Fruit fly (Drosophila melanogaster) whole organism, embryonic: ENCODE data around the gene CG44261.

Source experiments
- ATbp ChIP-seq: fragments of 200-800 bp; sonication (Bioruptor generic); optimal IDR thresholded peaks from 2 replicates; lab custom pipeline; 2017; ENCODE audit warnings: missing biosample characterization, mild to moderate bottlenecking, missing genetic modification characterization, missing genetic modification reagents
- Adf1 ChIP-seq: fragments of 200-800 bp; sonication (Bioruptor generic); IDR thresholded peaks from 2 replicates; pipeline ENCODE4 v1.3.6; 2022; ENCODE audit warnings: missing biosample characterization, missing genetic modification characterization
- Awh ChIP-seq: fragments of 200-800 bp; sonication (Bioruptor generic); IDR thresholded peaks from 2 replicates; pipeline ENCODE4, ENCODE4 v1.3.6; 2022; ENCODE audit warnings: missing biosample characterization, missing genetic modification characterization
- CG11504 ChIP-seq: fragments of 200-800 bp; sonication (Bioruptor generic); optimal IDR thresholded peaks from 3 replicates; lab custom pipeline; 2019; ENCODE audit warnings: missing biosample characterization, mild to moderate bottlenecking, missing genetic modification characterization, moderate library complexity
- CG11560 ChIP-seq: fragments of 200-800 bp; sonication (Bioruptor generic); IDR thresholded peaks from 3 replicates; pipeline ENCODE4 v1.3.6; 2022; ENCODE audit warnings: missing biosample characterization, missing genetic modification characterization
- CG12155 ChIP-seq: fragments of 200-800 bp; sonication (Bioruptor generic); optimal IDR thresholded peaks from 3 replicates; lab custom pipeline; 2016; ENCODE audit warnings: missing biosample characterization, missing genetic modification characterization
- CG12299 ChIP-seq: fragments of 200-800 bp; sonication (Bioruptor generic); optimal IDR thresholded peaks from 2 replicates; lab custom pipeline; 2018; ENCODE audit warnings: missing biosample characterization, mild to moderate bottlenecking, missing genetic modification characterization
- CG1233 ChIP-seq: fragments of 200-800 bp; sonication (Bioruptor generic); optimal IDR thresholded peaks from 4 replicates; lab custom pipeline; 2018; ENCODE audit warnings: missing biosample characterization, mild to moderate bottlenecking, missing genetic modification characterization
- CG14860 ChIP-seq: fragments of 200-800 bp; sonication (Bioruptor generic); IDR thresholded peaks from 3 replicates; pipeline ENCODE4 v1.3.6; 2022; ENCODE audit warnings: missing biosample characterization, missing genetic modification characterization; ENCODE audit not compliant: partially characterized antibody
- CG2889 ChIP-seq: fragments of 200-800 bp; sonication (Bioruptor generic); IDR thresholded peaks from 3 replicates; pipeline ENCODE4 v1.3.6; 2022; ENCODE audit warnings: missing biosample characterization, missing genetic modification characterization
- CG31388 ChIP-seq: fragments of 200-800 bp; sonication (Bioruptor generic); optimal IDR thresholded peaks from 2 replicates; lab custom pipeline; 2016; ENCODE audit warnings: missing biosample characterization, missing genetic modification characterization
- CG34376 ChIP-seq: fragments of 200-800 bp; sonication (Bioruptor generic); optimal IDR thresholded peaks from 2 replicates; lab custom pipeline; 2018; ENCODE audit warnings: missing biosample characterization, mild to moderate bottlenecking, missing genetic modification characterization
- CG3838 ChIP-seq: fragments of 200-800 bp; sonication (Bioruptor generic); optimal IDR thresholded peaks from 3 replicates; lab custom pipeline; 2016; ENCODE audit warnings: missing biosample characterization, missing genetic modification characterization
- CG5953 ChIP-seq: fragments of 200-800 bp; sonication (Bioruptor generic); IDR thresholded peaks from 2 replicates; pipeline ENCODE4 v1.3.6; 2022; ENCODE audit warnings: missing biosample characterization, missing genetic modification characterization
- CG6654 ChIP-seq: fragments of 200-800 bp; sonication (Bioruptor generic); optimal IDR thresholded peaks from 2 replicates; lab custom pipeline; 2017; ENCODE audit warnings: missing biosample characterization, mild to moderate bottlenecking, missing genetic modification characterization
- CG6683 ChIP-seq: fragments of 200-800 bp; sonication (Bioruptor generic); optimal IDR thresholded peaks from 2 replicates; lab custom pipeline; 2017; ENCODE audit warnings: missing biosample characterization, mild to moderate bottlenecking, missing genetic modification characterization, missing genetic modification reagents
- CG7928 ChIP-seq: fragments of 200-800 bp; sonication (Bioruptor generic); optimal IDR thresholded peaks from 2 replicates; lab custom pipeline; 2017; ENCODE audit warnings: missing biosample characterization, mild to moderate bottlenecking, missing genetic modification characterization
- Chrac-16 ChIP-seq: fragments of 200-800 bp; sonication (Bioruptor generic); optimal IDR thresholded peaks from 3 replicates; lab custom pipeline; 2016; ENCODE audit warnings: missing biosample characterization, missing genetic modification characterization
- Dip2 ChIP-seq: fragments of 200-800 bp; sonication (Bioruptor generic); IDR thresholded peaks from 2 replicates; pipeline ENCODE4 v1.3.6; 2022; ENCODE audit warnings: missing biosample characterization, missing genetic modification characterization
- Doc2 ChIP-seq: fragments of 200-800 bp; sonication (Bioruptor generic); IDR thresholded peaks from 2 replicates; pipeline ENCODE4 v1.3.6; 2022; ENCODE audit warnings: missing biosample characterization, missing genetic modification characterization
- Doc3 ChIP-seq: fragments of 200-800 bp; sonication (Bioruptor generic); IDR thresholded peaks from 3 replicates; pipeline ENCODE4 v1.3.6; 2022; ENCODE audit warnings: missing biosample characterization, missing genetic modification characterization; ENCODE audit not compliant: partially characterized antibody
- Eip74EF ChIP-seq, 2 experiments: fragments of 200-800 bp in 1 of 2; fragments of >200 bp in 1 of 2; sonication (Bioruptor generic) in 1 of 2; optimal IDR thresholded peaks; 2 replicates each; lab custom pipeline; 2017 to 2019; ENCODE audit warnings: missing biosample characterization in 2 of 2, missing genetic modification characterization in 2 of 2, mild to moderate bottlenecking in 1 of 2, moderate library complexity in 1 of 2
- Hey ChIP-seq: fragments of 200-800 bp; sonication (Bioruptor generic); optimal IDR thresholded peaks from 3 replicates; lab custom pipeline; 2018; ENCODE audit warnings: missing biosample characterization, mild to moderate bottlenecking, missing genetic modification characterization
- Hmr ChIP-seq: fragments of 200-800 bp; sonication (Bioruptor generic); optimal IDR thresholded peaks from 3 replicates; lab custom pipeline; 2017; ENCODE audit warnings: mild to moderate bottlenecking, missing biosample characterization, missing genetic modification reagents, missing genetic modification characterization
- Hr3 ChIP-seq: fragments of 200-800 bp; sonication (Bioruptor generic); optimal IDR thresholded peaks from 3 replicates; lab custom pipeline; 2016; ENCODE audit warnings: missing biosample characterization, missing genetic modification characterization
- Hr39 ChIP-seq: fragments of >200 bp; optimal IDR thresholded peaks from 2 replicates; lab custom pipeline; 2017
- Hr51 ChIP-seq, 2 experiments: fragments of 200-800 bp; sonication (Bioruptor generic); optimal IDR thresholded peaks; 2 replicates in 1 of 2; 3 replicates in 1 of 2; lab custom pipeline; 2016 to 2018; ENCODE audit warnings: missing biosample characterization in 2 of 2, missing genetic modification characterization in 2 of 2, mild to moderate bottlenecking in 1 of 2, moderate library complexity in 1 of 2
- Optix ChIP-seq: fragments of 200-800 bp; sonication (Bioruptor generic); IDR thresholded peaks from 3 replicates; pipeline ENCODE4 v1.3.6; 2022; ENCODE audit warnings: missing biosample characterization, missing genetic modification characterization
- Sox100B ChIP-seq: fragments of 200-800 bp; sonication (Bioruptor generic); optimal IDR thresholded peaks from 3 replicates; lab custom pipeline; 2018; ENCODE audit warnings: missing biosample characterization, mild to moderate bottlenecking, missing genetic modification characterization
- Sry-β ChIP-seq: fragments of 200-800 bp; sonication (Bioruptor generic); optimal IDR thresholded peaks from 2 replicates; lab custom pipeline; 2018; ENCODE audit warnings: missing biosample characterization, mild to moderate bottlenecking, missing genetic modification characterization, moderate library complexity
- Ssrp ChIP-seq: fragments of 200-800 bp; sonication (Bioruptor generic); optimal IDR thresholded peaks from 2 replicates; lab custom pipeline; 2018; ENCODE audit warnings: missing biosample characterization, mild to moderate bottlenecking, missing genetic modification characterization, moderate library complexity
- Vsx1 ChIP-seq: fragments of 200-800 bp; sonication (Bioruptor generic); optimal IDR thresholded peaks from 2 replicates; lab custom pipeline; 2017; ENCODE audit warnings: missing biosample characterization, mild to moderate bottlenecking, missing genetic modification characterization, missing genetic modification reagents
- YL-1 ChIP-seq: fragments of 200-800 bp; sonication (Bioruptor generic); optimal IDR thresholded peaks from 3 replicates; lab custom pipeline; 2017; ENCODE audit warnings: missing biosample characterization, mild to moderate bottlenecking, missing genetic modification characterization
- ato ChIP-seq: fragments of 200-800 bp; sonication (Bioruptor generic); IDR thresholded peaks from 2 replicates; pipeline ENCODE4 v1.3.6; 2022; ENCODE audit warnings: missing biosample characterization, missing genetic modification characterization; ENCODE audit not compliant: partially characterized antibody
- bsh ChIP-seq, 2 experiments: fragments of 200-800 bp; sonication (Bioruptor generic); optimal IDR thresholded peaks; 2 replicates each; lab custom pipeline; 2017 to 2018; ENCODE audit warnings: mild to moderate bottlenecking in 2 of 2, missing biosample characterization in 2 of 2, missing genetic modification characterization in 2 of 2, moderate library complexity in 1 of 2
- chn ChIP-seq: fragments of 200-800 bp; sonication (Bioruptor generic); optimal IDR thresholded peaks from 2 replicates; lab custom pipeline; 2016; ENCODE audit warnings: missing biosample characterization, missing genetic modification characterization
- ci ChIP-seq: fragments of 200-800 bp; sonication (Bioruptor generic); IDR thresholded peaks from 3 replicates; pipeline ENCODE4 v1.3.6; 2022; ENCODE audit warnings: missing biosample characterization, missing genetic modification characterization
- dpn ChIP-seq, 2 experiments: fragments of 200-800 bp; sonication (Bioruptor generic); optimal IDR thresholded peaks; 3 replicates each; lab custom pipeline; 2016; ENCODE audit warnings: missing biosample characterization in 2 of 2, missing genetic modification characterization in 2 of 2
- fd96Cb ChIP-seq: fragments of 200-800 bp; sonication (Bioruptor generic); optimal IDR thresholded peaks from 2 replicates; lab custom pipeline; 2018; ENCODE audit warnings: missing biosample characterization, mild to moderate bottlenecking, missing genetic modification characterization, moderate library complexity
- hkb ChIP-seq, 2 experiments: fragments of 200-800 bp in 1 of 2; fragments of >200 bp in 1 of 2; sonication (Bioruptor generic) in 1 of 2; IDR thresholded peaks in 1 of 2; optimal IDR thresholded peaks in 1 of 2; 2 replicates each; pipeline versions ENCODE4 v1.3.6 to Lab custom; 2017 to 2022; ENCODE audit warnings: missing biosample characterization in 1 of 2, missing genetic modification characterization in 1 of 2
- insv ChIP-seq, 2 experiments: fragments of 200-800 bp; sonication (Bioruptor generic); optimal IDR thresholded peaks; 3 replicates each; lab custom pipeline; 2016 to 2018; ENCODE audit warnings: missing biosample characterization in 2 of 2, missing genetic modification characterization in 2 of 2
- mld ChIP-seq: fragments of 200-800 bp; sonication (Bioruptor generic); IDR thresholded peaks from 3 replicates; pipeline ENCODE4 v1.3.6; 2022; ENCODE audit warnings: missing biosample characterization, missing genetic modification characterization; ENCODE audit not compliant: partially characterized antibody
- nmo ChIP-seq: fragments of 200-800 bp; sonication (Bioruptor generic); optimal IDR thresholded peaks from 2 replicates; lab custom pipeline; 2018; ENCODE audit warnings: missing biosample characterization, mild to moderate bottlenecking, missing genetic modification characterization, moderate library complexity
- shn ChIP-seq: fragments of 200-800 bp; sonication (Bioruptor generic); optimal IDR thresholded peaks from 3 replicates; lab custom pipeline; 2016; ENCODE audit warnings: missing biosample characterization, missing genetic modification characterization
- sob ChIP-seq: fragments of 200-800 bp; sonication (Bioruptor generic); IDR thresholded peaks from 2 replicates; pipeline ENCODE4 v1.3.6; 2022; ENCODE audit warnings: missing biosample characterization, missing genetic modification characterization
- sr ChIP-seq: fragments of 200-800 bp; sonication (Bioruptor generic); IDR thresholded peaks from 3 replicates; pipeline ENCODE4 v1.3.6; 2022; ENCODE audit warnings: missing biosample characterization, missing genetic modification characterization
- unc-4 ChIP-seq: fragments of 200-800 bp; sonication (Bioruptor generic); IDR thresholded peaks from 2 replicates; pipeline ENCODE4 v1.3.6; 2022; ENCODE audit warnings: missing biosample characterization, missing genetic modification characterization; ENCODE audit not compliant: partially characterized antibody
- usp ChIP-seq: fragments of >200 bp; optimal IDR thresholded peaks from 2 replicates; lab custom pipeline; 2017; ENCODE audit warnings: missing biosample characterization, missing genetic modification characterization

Gene CG44261

dm6 chr3R:9394385-9395042, 13.5 kb downstream of the CG44261 start, which contains the start of gene FER (continued):
- TF ChIP-seq ATbp (GFP tag; lab: Kevin White, UChicago) = peak; percentile 38
- peak; percentile 66 for TF ChIP-seq sob (GFP tag; lab: Robert Waterston, UW)
- TF ChIP-seq dpn (GFP tag; optimal IDR thresholded peaks at IDR 0.05; lab: Kevin White, UChicago) = peak; percentile 19 to 31
- TF ChIP-seq shn (GFP tag; lab: Kevin White, UChicago) = peak; percentile 22
- peak; percentile 38 for TF ChIP-seq CG12299 (tag; lab: Kevin White, UChicago)
- no peak for TF ChIP-seq YL-1
- TF ChIP-seq Doc3 (GFP tag; lab: Robert Waterston, UW) = no peak
- peak in 1 of 2 experiments; percentile 84 for TF ChIP-seq Eip74EF (GFP tag; optimal IDR thresholded peaks at IDR 0.05; lab: Kevin White, UChicago)
- no peak for TF ChIP-seq CG2889 (GFP tag; lab: Robert Waterston, UW)
- TF ChIP-seq insv (GFP tag; optimal IDR thresholded peaks at IDR 0.05; lab: Kevin White, UChicago) = peak in 1 of 2 experiments; percentile 47
- no peak for TF ChIP-seq Ssrp
- peak; percentile 1 to 22 for TF ChIP-seq bsh (GFP tag; optimal IDR thresholded peaks at IDR 0.05; lab: Kevin White, UChicago)
- peak; percentile 12 for TF ChIP-seq Vsx1 (GFP tag; lab: Kevin White, UChicago)
- TF ChIP-seq hkb (optimal IDR thresholded peaks at IDR 0.05; lab: Kevin White, UChicago) = no peak
- TF ChIP-seq hkb (GFP tag; IDR thresholded peaks at IDR 0.05; lab: Robert Waterston, UW) = peak; percentile 47
- TF ChIP-seq Doc2 (GFP tag; lab: Robert Waterston, UW) = no peak
- TF ChIP-seq CG7928 (GFP tag; lab: Kevin White, UChicago) = no peak
- peak; percentile 22; the same call in 1 of the 2 replicates for TF ChIP-seq CG5953 (GFP tag; lab: Robert Waterston, UW)
- peak; percentile 39 for TF ChIP-seq Hmr
- TF ChIP-seq CG12155 (GFP tag; lab: Kevin White, UChicago) = no peak
- peak; percentile 1 for TF ChIP-seq CG11504 (tag; lab: Kevin White, UChicago)
- TF ChIP-seq Adf1 (GFP tag; lab: Robert Waterston, UW) = peak; percentile 17; the same call in 1 of the 2 replicates
- TF ChIP-seq CG6654 = no peak
- no peak for TF ChIP-seq Chrac-16
- no peak for TF ChIP-seq CG1233 (GFP tag; lab: Kevin White, UChicago)
- TF ChIP-seq CG11560 (tag; lab: Robert Waterston, UW) = no peak
- no peak for TF ChIP-seq Sry-β (GFP tag; lab: Kevin White, UChicago)
- TF ChIP-seq chn = no peak
- peak in 1 of 2 experiments; percentile 24 for TF ChIP-seq Hr51 (GFP tag; optimal IDR thresholded peaks at IDR 0.05; lab: Kevin White, UChicago)
- TF ChIP-seq ato = peak; percentile 68; the same call in 1 of the 2 replicates
- TF ChIP-seq CG6683 (GFP tag; lab: Kevin White, UChicago) = no peak
- TF ChIP-seq sr (GFP tag; lab: Robert Waterston, UW) = peak; percentile 56; the same call in 2 of the 3 replicates
- no peak for TF ChIP-seq Sox100B (GFP tag; lab: Kevin White, UChicago)
- TF ChIP-seq ci (GFP tag; lab: Robert Waterston, UW) = peak; percentile 85
- no peak for TF ChIP-seq Hey (tag; lab: Kevin White, UChicago)
- no peak for TF ChIP-seq Hr39
- no peak for TF ChIP-seq Optix (GFP tag; lab: Robert Waterston, UW)
- peak; percentile 76 for TF ChIP-seq CG34376
- TF ChIP-seq Awh (GFP tag; lab: Robert Waterston, UW) = 0 out of 2 replicates have a peak, but pooled peaks have one; percentile 45
- TF ChIP-seq Hr3 = no peak
- no peak for TF ChIP-seq CG3838
- no peak for TF ChIP-seq usp
- TF ChIP-seq fd96Cb (tag; lab: Kevin White, UChicago) = no peak
- no peak for TF ChIP-seq Dip2 (GFP tag; lab: Robert Waterston, UW)
- TF ChIP-seq nmo (GFP tag; lab: Kevin White, UChicago) = no peak
- TF ChIP-seq CG14860 = no peak
- no peak for TF ChIP-seq CG31388 (GFP tag; lab: Kevin White, UChicago)
- 0 out of 3 replicates have a peak, but pooled peaks have one; percentile 59 for TF ChIP-seq mld (GFP tag; lab: Robert Waterston, UW)
- peak; percentile 55 for TF ChIP-seq unc-4
